Worm (Caenorhabditis elegans): ENCODE results near the gene Y57G11C.52.

Gene Y57G11C.52

ce11 chrIV:14885584-14885983 is 31.8 kb downstream of the Y57G11C.52 start:
- no peak for TF ChIP-seq bed-1 (GFP tag; IDR thresholded peaks at IDR 0.05)
- no peak for TF ChIP-seq ceh-27 (GFP tag; optimal IDR thresholded peaks at IDR 0.05)
- TF ChIP-seq F10E7.11 (tag; optimal IDR thresholded peaks at IDR 0.05): no peak
- no peak for TF ChIP-seq Y79H2A.3 (GFP tag; conservative IDR thresholded peaks at IDR 0.05)
- TF ChIP-seq F33H1.4 (GFP tag; IDR thresholded peaks at IDR 0.05): no peak
- peak; percentile 69 for TF ChIP-seq nhr-80 (tag; optimal IDR thresholded peaks at IDR 0.05)
- no peak for TF ChIP-seq xnd-1 (tag; optimal IDR thresholded peaks at IDR 0.05)
- no peak for TF ChIP-seq pha-4 (tag; optimal IDR thresholded peaks at IDR 0.05)

ce11 chrIV:14888889-14889664 is 35.3 kb downstream of the Y57G11C.52 start:
- no peak for TF ChIP-seq lin-54 (GFP tag; optimal IDR thresholded peaks at IDR 0.05)
- no peak for TF ChIP-seq ama-1 (optimal IDR thresholded peaks at IDR 0.05)
- TF ChIP-seq ama-1 (GFP tag; optimal IDR thresholded peaks at IDR 0.05): peak in 1 of 2 experiments; percentile 59
- peak in 1 of 3 experiments; percentile 35 for TF ChIP-seq lin-35 (GFP tag; optimal IDR thresholded peaks at IDR 0.05)
- 0 out of 2 replicates have a peak, but pooled peaks have one; percentile 53 for TF ChIP-seq Y53F4B.3 (GFP tag; IDR thresholded peaks at IDR 0.05)
- TF ChIP-seq ztf-18 (tag; optimal IDR thresholded peaks at IDR 0.05): peak; percentile 72
- 0 out of 2 replicates have a peak, but pooled peaks have one; percentile 9 for TF ChIP-seq B0019.2 (GFP tag; conservative IDR thresholded peaks at IDR 0.05)
- 0 out of 2 replicates have a peak, but pooled peaks have one; percentile 23 for TF ChIP-seq B0336.3 (GFP tag; IDR thresholded peaks at IDR 0.05)
- TF ChIP-seq F39B2.1 (GFP tag; IDR thresholded peaks at IDR 0.05): no peak
- 0 out of 2 replicates have a peak, but pooled peaks have one; percentile 26 for TF ChIP-seq egl-44 (GFP tag; IDR thresholded peaks at IDR 0.05)
- no peak for TF ChIP-seq lin-40 (tag; optimal IDR thresholded peaks at IDR 0.05)
- TF ChIP-seq ceh-79 (tag; optimal IDR thresholded peaks at IDR 0.05): peak; percentile 13
- peak; percentile 95 for TF ChIP-seq tbp1 (GFP tag; optimal IDR thresholded peaks at IDR 0.05)
- peak; percentile 62 for TF ChIP-seq snpc-3.4 (tag; optimal IDR thresholded peaks at IDR 0.05)
- TF ChIP-seq rpc-1 (optimal IDR thresholded peaks at IDR 0.05): peak; percentile 53
- peak; percentile 75 for TF ChIP-seq rpc-1 (tag; optimal IDR thresholded peaks at IDR 0.05)
- peak in 1 of 2 experiments; percentile 4 for TF ChIP-seq rec-8 (tag; optimal IDR thresholded peaks at IDR 0.05)
- TF ChIP-seq nhr-90 (tag; optimal IDR thresholded peaks at IDR 0.05): peak; percentile 38
- TF ChIP-seq nhr-80 (tag; optimal IDR thresholded peaks at IDR 0.05): peak; percentile 11
- TF ChIP-seq him-1 (tag; optimal IDR thresholded peaks at IDR 0.05): peak; percentile 60
- peak; percentile 29 for TF ChIP-seq mxl-1 (tag; optimal IDR thresholded peaks at IDR 0.05)
- TF ChIP-seq ZK185.1 (tag; optimal IDR thresholded peaks at IDR 0.05; ENCODE audit: poor library complexity, severe bottlenecking): peak; percentile 49
- TF ChIP-seq ztf-25 (GFP tag; IDR thresholded peaks at IDR 0.05): 0 out of 2 replicates have a peak, but pooled peaks have one; percentile 50
- TF ChIP-seq pbrm-1 (GFP tag; IDR thresholded peaks at IDR 0.05): peak; percentile 28; the same call in 1 of the 2 replicates
- TF ChIP-seq snpc-1.3 (tag; optimal IDR thresholded peaks at IDR 0.05; ENCODE audit: insufficient read depth): peak; percentile 68
- TF ChIP-seq xnd-1 (tag; optimal IDR thresholded peaks at IDR 0.05): no peak
- no peak for TF ChIP-seq F22D6.2 (tag; optimal IDR thresholded peaks at IDR 0.05)
- TF ChIP-seq ztf-28 (GFP tag; IDR thresholded peaks at IDR 0.05): peak; percentile 62; the same call in 1 of the 2 replicates
- no peak for TF ChIP-seq lsl-1 (GFP tag; optimal IDR thresholded peaks at IDR 0.05)
- TF ChIP-seq attf-5 (GFP tag; optimal IDR thresholded peaks at IDR 0.05): peak; percentile 26
- peak; percentile 97 for TF ChIP-seq attf-6 (GFP tag; IDR thresholded peaks at IDR 0.05)
- peak; percentile 7 for TF ChIP-seq madf-10 (tag; optimal IDR thresholded peaks at IDR 0.05)
- TF ChIP-seq hmg-1.2 (GFP tag; IDR thresholded peaks at IDR 0.05): peak; percentile 36
- no peak for TF ChIP-seq tlf-1 (GFP tag; optimal IDR thresholded peaks at IDR 0.05)
- peak; percentile 56; the same call in 1 of the 2 replicates for TF ChIP-seq D2030.7 (GFP tag; IDR thresholded peaks at IDR 0.05)
- TF ChIP-seq snpc-1.1 (tag; optimal IDR thresholded peaks at IDR 0.05; ENCODE audit: insufficient read depth): peak; percentile 49
- no peak for TF ChIP-seq ceh-91 (GFP tag; IDR thresholded peaks at IDR 0.05)
- TF ChIP-seq madf-6 (GFP tag; IDR thresholded peaks at IDR 0.05): peak; percentile 44; the same call in 1 of the 2 replicates

Measured in whole organism, young adult.